Worm (Caenorhabditis elegans): ENCODE results near the gene Y38H6C.24.
A peak's percentile ranks its signal among the peaks of the same experiment; 100 is the strongest.

The Y38H6C.24 gene

ce11 chrV:20493271-20494231 lies 32.7 kb upstream of the Y38H6C.24 start, which contains the start of gene B0250.5:
Gene B0250.5 (plus strand): TSS chrV:20493924.
- TF ChIP-seq mbf-1 (tag; optimal IDR thresholded peaks at IDR 0.05) (no peak), R02D3.7 (tag; optimal IDR thresholded peaks at IDR 0.05) (no peak), nhr-129 (tag; optimal IDR thresholded peaks at IDR 0.05) (no peak), gmeb-1 (tag; optimal IDR thresholded peaks at IDR 0.05) (peak; percentile 20), F13H6.1 (tag; optimal IDR thresholded peaks at IDR 0.05) (peak; percentile 10), lin-13 (GFP tag; optimal IDR thresholded peaks at IDR 0.05) (peak; percentile 13), sma-3 (GFP tag; optimal IDR thresholded peaks at IDR 0.05) (peak; percentile 37), unc-55 (GFP tag; optimal IDR thresholded peaks at IDR 0.05) (peak; percentile 70), nhr-21 (tag; optimal IDR thresholded peaks at IDR 0.05) (no peak), snpc-4 (tag; optimal IDR thresholded peaks at IDR 0.05) (no peak), nhr-10 (tag; optimal IDR thresholded peaks at IDR 0.05) (no peak), crh-2 (tag; optimal IDR thresholded peaks at IDR 0.05) (peak; percentile 69), ZK546.5 (tag; optimal IDR thresholded peaks at IDR 0.05) (no peak), elt-3 (tag; optimal IDR thresholded peaks at IDR 0.05) (no peak), peb-1 (tag; optimal IDR thresholded peaks at IDR 0.05) (no peak), nhr-25 (tag; optimal IDR thresholded peaks at IDR 0.05) (peak; percentile 21), lsy-2 (tag; optimal IDR thresholded peaks at IDR 0.05) (peak; percentile 56 to 66), lin-39 (tag; optimal IDR thresholded peaks at IDR 0.05) (no peak), fos-1 (tag; optimal IDR thresholded peaks at IDR 0.05) (no peak), egl-27 (tag; optimal IDR thresholded peaks at IDR 0.05) (no peak), C34F6.9 (tag; optimal IDR thresholded peaks at IDR 0.05) (peak; percentile 65), aly-2 (tag; optimal IDR thresholded peaks at IDR 0.05) (no peak), ztf-4 (tag; optimal IDR thresholded peaks at IDR 0.05) (no peak)

- TF ChIP-seq crh-2 (tag; optimal IDR thresholded peaks at IDR 0.05), result peak; percentile 26
- no peak for TF ChIP-seq lin-13 (GFP tag; optimal IDR thresholded peaks at IDR 0.05)
- peak; percentile 31 for TF ChIP-seq fos-1 (tag; optimal IDR thresholded peaks at IDR 0.05)
Observed at ce11 chrV:20497537-20497936, 28.7 kb upstream of the Y38H6C.24 start.

ce11 chrV:20498980-20499379 lies 27.3 kb upstream of the Y38H6C.24 start, which contains the start of gene dct-16:
Gene dct-16 (minus strand): TSS chrV:20499057.
- TF ChIP-seq crh-2 (tag; optimal IDR thresholded peaks at IDR 0.05) (peak; percentile 74), peb-1 (tag; optimal IDR thresholded peaks at IDR 0.05) (no peak), ztf-11 (tag; optimal IDR thresholded peaks at IDR 0.05) (no peak), blmp-1 (tag; optimal IDR thresholded peaks at IDR 0.05; ENCODE audit: insufficient read depth) (no peak), aly-2 (tag; optimal IDR thresholded peaks at IDR 0.05) (no peak), fos-1 (tag; optimal IDR thresholded peaks at IDR 0.05) (peak; percentile 58), gmeb-1 (tag; optimal IDR thresholded peaks at IDR 0.05) (peak; percentile 15), ZK546.5 (tag; optimal IDR thresholded peaks at IDR 0.05) (no peak), ceh-16 (tag; optimal IDR thresholded peaks at IDR 0.05) (no peak), Y55F3AM.14 (GFP tag; optimal IDR thresholded peaks at IDR 0.05) (no peak), sma-9 (GFP tag; optimal IDR thresholded peaks at IDR 0.05) (peak; percentile 68), sma-9 (tag; optimal IDR thresholded peaks at IDR 0.05) (no peak), sma-3 (GFP tag; optimal IDR thresholded peaks at IDR 0.05) (no peak), nhr-10 (tag; optimal IDR thresholded peaks at IDR 0.05) (no peak), lin-11 (tag; optimal IDR thresholded peaks at IDR 0.05) (no peak), mbf-1 (tag; optimal IDR thresholded peaks at IDR 0.05) (no peak), F13H6.1 (tag; optimal IDR thresholded peaks at IDR 0.05) (peak; percentile 5), alr-1 (tag; optimal IDR thresholded peaks at IDR 0.05) (no peak), unc-62 (GFP tag; optimal IDR thresholded peaks at IDR 0.05) (no peak), egl-27 (tag; optimal IDR thresholded peaks at IDR 0.05) (no peak), C34F6.9 (tag; optimal IDR thresholded peaks at IDR 0.05) (no peak), nhr-11 (tag; optimal IDR thresholded peaks at IDR 0.05) (no peak), ceh-82 (tag; optimal IDR thresholded peaks at IDR 0.05) (no peak), skn-1 (tag; optimal IDR thresholded peaks at IDR 0.05) (no peak), nhr-12 (tag; optimal IDR thresholded peaks at IDR 0.05) (no peak), nhr-21 (tag; optimal IDR thresholded peaks at IDR 0.05) (no peak), nhr-129 (tag; optimal IDR thresholded peaks at IDR 0.05) (no peak), nhr-237 (tag; optimal IDR thresholded peaks at IDR 0.05) (no peak), R02D3.7 (tag; optimal IDR thresholded peaks at IDR 0.05) (no peak), elt-3 (tag; optimal IDR thresholded peaks at IDR 0.05) (no peak), mdl-1 (tag; optimal IDR thresholded peaks at IDR 0.05) (peak in 1 of 2 experiments; percentile 29), ama-1 (optimal IDR thresholded peaks at IDR 0.05) (no peak), unc-39 (tag; optimal IDR thresholded peaks at IDR 0.05) (no peak)

Measured in whole organism, L2 larva.